Fruit fly (Drosophila melanogaster): ENCODE results near the gene ND-MLRQ.

DNA sequence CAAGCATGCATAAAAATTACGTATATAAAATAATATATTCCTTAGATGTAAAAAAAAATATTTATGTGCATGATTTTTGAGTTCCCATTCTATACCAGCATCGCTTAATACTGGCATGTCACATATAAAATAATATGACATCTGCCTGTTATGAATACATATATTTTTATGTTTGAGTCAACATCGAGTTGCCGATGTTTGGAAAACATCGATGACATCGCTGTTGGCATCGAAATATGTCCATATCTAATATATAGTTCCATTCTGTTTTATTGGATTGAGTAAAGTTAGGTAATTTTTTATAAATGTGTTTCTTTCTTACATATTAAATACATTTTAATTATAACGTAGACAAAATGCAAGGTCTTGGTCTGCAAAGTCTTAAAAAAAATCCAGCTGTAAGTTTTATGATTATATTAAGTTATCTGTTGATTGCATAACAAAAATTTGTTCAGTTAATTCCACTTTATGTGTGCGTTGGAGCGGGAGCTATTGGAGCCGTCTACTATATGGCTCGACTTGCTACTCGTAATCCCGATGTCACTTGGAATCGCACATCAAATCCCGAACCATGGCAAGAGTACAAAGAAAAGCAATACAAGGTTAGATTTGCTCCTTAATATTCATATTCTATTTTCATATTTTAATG, at the start of gene ND-MLRQ:
- TF ChIP-seq woc (GFP tag; optimal IDR thresholded peaks at IDR 0.05), result peak; percentile 23
- TF ChIP-seq sv (GFP tag; optimal IDR thresholded peaks at IDR 0.05), result no peak
- TF ChIP-seq lola (GFP tag; optimal IDR thresholded peaks at IDR 0.05), result no peak
- TF ChIP-seq OdsH (GFP tag; optimal IDR thresholded peaks at IDR 0.05), result no peak
- TF ChIP-seq Hr83 (GFP tag; optimal IDR thresholded peaks at IDR 0.05; ENCODE audit: poor library complexity, severe bottlenecking), result no peak
- TF ChIP-seq h (GFP tag; optimal IDR thresholded peaks at IDR 0.05), result no peak
- TF ChIP-seq usp (GFP tag; optimal IDR thresholded peaks at IDR 0.05), result no peak
- TF ChIP-seq psq (GFP tag; optimal IDR thresholded peaks at IDR 0.05), result no peak
